Worm (Caenorhabditis elegans) whole organism, L3 larva: Measurements from ENCODE around the gene Y40B10B.1.

ENCODE experiments used
- R02D3.7 ChIP-seq: fragments of 150-350 bp; optimal IDR thresholded peaks from 2 replicates; lab custom pipeline; 2014; ENCODE audit warnings: missing biosample characterization, missing genetic modification characterization
- ZK546.5 ChIP-seq: sonication (generic microtip); optimal IDR thresholded peaks from 2 replicates; lab custom pipeline; 2017; ENCODE audit warnings: missing biosample characterization, missing genetic modification characterization
- aly-2 ChIP-seq: fragments of 150-350 bp; optimal IDR thresholded peaks from 2 replicates; lab custom pipeline; 2014; ENCODE audit warnings: missing biosample characterization, missing genetic modification characterization
- ceh-16 ChIP-seq: sonication (generic microtip); optimal IDR thresholded peaks from 2 replicates; lab custom pipeline; 2017; ENCODE audit warnings: missing biosample characterization, missing genetic modification characterization
- ceh-28 ChIP-seq: fragments of 150-350 bp; optimal IDR thresholded peaks from 2 replicates; lab custom pipeline; 2014; ENCODE audit warnings: missing biosample characterization, missing genetic modification reagents, missing genetic modification characterization
- daf-12 ChIP-seq: fragments of 150-350 bp; optimal IDR thresholded peaks from 2 replicates; lab custom pipeline; 2014; ENCODE audit warnings: missing biosample characterization, missing genetic modification reagents, missing genetic modification characterization
- egl-27 ChIP-seq: sonication (generic microtip); optimal IDR thresholded peaks from 4 replicates; lab custom pipeline; 2017; ENCODE audit warnings: missing biosample characterization, missing genetic modification reagents, missing genetic modification characterization
- egl-5 ChIP-seq: fragments of 150-350 bp; optimal IDR thresholded peaks from 2 replicates; lab custom pipeline; 2017; ENCODE audit warnings: missing biosample characterization, missing genetic modification reagents, missing genetic modification characterization, inconsistent platforms
- elt-1 ChIP-seq: fragments of 150-350 bp; optimal IDR thresholded peaks from 2 replicates; lab custom pipeline; 2014; ENCODE audit warnings: missing biosample characterization, missing genetic modification characterization
- elt-2 ChIP-seq: sonication (generic microtip); optimal IDR thresholded peaks from 2 replicates; lab custom pipeline; 2016; ENCODE audit warnings: missing genetic modification reagents, mild to moderate bottlenecking, missing genetic modification characterization, missing compliant biosample characterization
- eor-1 ChIP-seq, 2 experiments: fragments of 150-350 bp; optimal IDR thresholded peaks; 2 replicates each; lab custom pipeline; 2014 to 2018; ENCODE audit warnings: missing biosample characterization in 2 of 2, missing genetic modification characterization in 2 of 2
- fkh-2 ChIP-seq: fragments of 150-350 bp; optimal IDR thresholded peaks from 2 replicates; lab custom pipeline; 2014; ENCODE audit warnings: missing biosample characterization, missing genetic modification reagents, missing genetic modification characterization
- hmg-11 ChIP-seq: sonication (generic microtip); optimal IDR thresholded peaks from 2 replicates; lab custom pipeline; 2016; ENCODE audit warnings: missing genetic modification characterization, missing compliant biosample characterization
- lin-39 ChIP-seq: fragments of 150-350 bp; optimal IDR thresholded peaks from 2 replicates; lab custom pipeline; 2018; ENCODE audit warnings: missing biosample characterization, missing genetic modification reagents, missing genetic modification characterization
- mml-1 ChIP-seq: fragments of 150-350 bp; sonication (generic microtip); optimal IDR thresholded peaks from 3 replicates; lab custom pipeline; 2014; ENCODE audit warnings: missing biosample characterization, missing genetic modification characterization
- nhr-12 ChIP-seq: fragments of 150-350 bp; optimal IDR thresholded peaks from 2 replicates; lab custom pipeline; 2014; ENCODE audit warnings: missing biosample characterization, missing genetic modification characterization
- nhr-23 ChIP-seq: fragments of 150-350 bp; optimal IDR thresholded peaks from 2 replicates; lab custom pipeline; 2014; ENCODE audit warnings: missing biosample characterization, missing genetic modification reagents, missing genetic modification characterization
- nhr-43 ChIP-seq: sonication (generic microtip); optimal IDR thresholded peaks from 2 replicates; lab custom pipeline; 2016; ENCODE audit warnings: mild to moderate bottlenecking, missing genetic modification characterization, missing compliant biosample characterization; ENCODE audit not compliant: poor library complexity, severe bottlenecking
- nhr-67 ChIP-seq: fragments of 150-350 bp; optimal IDR thresholded peaks from 2 replicates; lab custom pipeline; 2014; ENCODE audit warnings: missing biosample characterization, missing genetic modification characterization
- nhr-76 ChIP-seq: fragments of 150-350 bp; sonication (generic microtip); optimal IDR thresholded peaks from 5 replicates; lab custom pipeline; 2014; ENCODE audit warnings: missing biosample characterization, missing genetic modification characterization
- pha-4 ChIP-seq: fragments of 150-350 bp; optimal IDR thresholded peaks from 2 replicates; lab custom pipeline; 2014; ENCODE audit warnings: missing biosample characterization, missing genetic modification reagents, missing genetic modification characterization
- pqm-1 ChIP-seq: fragments of 150-350 bp; optimal IDR thresholded peaks from 2 replicates; lab custom pipeline; 2017; ENCODE audit warnings: missing biosample characterization, missing genetic modification characterization, inconsistent platforms
- sea-2 ChIP-seq: fragments of 150-350 bp; sonication (generic microtip); optimal IDR thresholded peaks from 4 replicates; lab custom pipeline; 2014; ENCODE audit warnings: missing biosample characterization, missing genetic modification reagents, missing genetic modification characterization
- snpc-4 ChIP-seq: fragments of 150-350 bp; optimal IDR thresholded peaks from 2 replicates; lab custom pipeline; 2014; ENCODE audit warnings: missing biosample characterization, missing genetic modification characterization
- tbx-2 ChIP-seq: sonication (generic microtip); optimal IDR thresholded peaks from 2 replicates; lab custom pipeline; 2016; ENCODE audit warnings: mild to moderate bottlenecking, missing genetic modification characterization, missing compliant biosample characterization
- unc-39 ChIP-seq: sonication (generic microtip); optimal IDR thresholded peaks from 4 replicates; lab custom pipeline; 2017; ENCODE audit warnings: missing biosample characterization, missing genetic modification characterization
- unc-62 ChIP-seq: fragments of 150-350 bp; sonication (generic microtip); optimal IDR thresholded peaks from 4 replicates; lab custom pipeline; 2014; ENCODE audit warnings: missing biosample characterization, missing genetic modification reagents, missing genetic modification characterization
- zag-1 ChIP-seq: fragments of 150-350 bp; optimal IDR thresholded peaks from 2 replicates; lab custom pipeline; 2014; ENCODE audit warnings: missing biosample characterization, missing genetic modification characterization
- ztf-11 ChIP-seq: fragments of 150-350 bp; optimal IDR thresholded peaks from 2 replicates; lab custom pipeline; 2014; ENCODE audit warnings: missing biosample characterization, missing genetic modification characterization
- ztf-4 ChIP-seq: fragments of 150-350 bp; optimal IDR thresholded peaks from 2 replicates; lab custom pipeline; 2014; ENCODE audit warnings: missing biosample characterization, missing genetic modification characterization

The Y40B10B.1 gene

ce11 chrV:1986954-1987353, 25.6 kb upstream of the Y40B10B.1 start, which contains the start of gene T08B1.1:
T08B1.1 (minus strand) TSS chrV:1987045.
- TF ChIP-seq R02D3.7 (tag; lab: Kevin White, UChicago) (no peak), elt-2 (tag; lab: Kevin White, UChicago) (peak; percentile 88), pqm-1 (tag; lab: Kevin White, UChicago) (peak; percentile 74)

ce11 chrV:1978968-1979367, 17.6 kb upstream of the Y40B10B.1 start, which contains the start of gene T08B1.4:
T08B1.4 (plus strand) TSS chrV:1979268.
- TF ChIP-seq mml-1 (tag; lab: Kevin White, UChicago) (no peak), eor-1 (tag; optimal IDR thresholded peaks at IDR 0.05; lab: Kevin White, UChicago) (no peak), pqm-1 (tag; lab: Kevin White, UChicago) (no peak), nhr-67 (tag; lab: Kevin White, UChicago) (no peak), nhr-23 (no peak), egl-5 (no peak), nhr-12 (no peak), unc-62 (GFP tag; lab: Kevin White, UChicago) (no peak), ZK546.5 (tag; lab: Kevin White, UChicago) (no peak), unc-39 (tag; lab: Kevin White, UChicago) (no peak), pha-4 (tag; lab: Kevin White, UChicago) (no peak), ceh-16 (tag; lab: Kevin White, UChicago) (no peak), elt-1 (tag; lab: Kevin White, UChicago) (no peak), ztf-4 (tag; lab: Kevin White, UChicago) (no peak)

DNA sequence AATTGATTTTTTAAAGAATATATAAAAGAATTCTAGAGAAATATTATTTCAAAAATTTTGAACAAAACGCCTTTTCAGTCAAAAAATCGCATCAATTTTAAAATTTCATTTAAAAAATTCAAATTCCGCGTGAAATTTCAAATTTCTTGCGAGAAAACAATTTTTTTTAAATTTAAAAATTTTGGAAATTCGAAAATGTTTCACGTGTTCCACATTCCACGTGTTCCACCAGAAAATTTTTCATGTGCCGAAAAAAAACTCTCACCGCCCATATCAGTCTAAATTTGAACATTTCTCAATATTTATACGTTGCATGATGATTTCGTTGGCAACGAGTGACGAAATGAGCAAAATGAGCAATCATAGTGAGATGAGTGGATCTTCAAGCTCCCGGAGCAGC, 13.7 kb upstream of the Y40B10B.1 start, which contains the start of gene fbxa-201:
Gene fbxa-201 (plus strand): TSS at position 301 of the 400 bp plus-strand sequence.
- TF ChIP-seq snpc-4 (tag; lab: Kevin White, UChicago) (no peak), ceh-28 (tag; lab: Kevin White, UChicago) (no peak), pha-4 (tag; lab: Kevin White, UChicago) (no peak), nhr-43 (no peak), egl-27 (tag; lab: Kevin White, UChicago) (no peak), ztf-11 (no peak), tbx-2 (tag; lab: Kevin White, UChicago) (no peak), elt-2 (tag; lab: Kevin White, UChicago) (no peak)

- no peak for TF ChIP-seq lin-39 (tag; lab: Kevin White, UChicago)
- TF ChIP-seq unc-39 (tag; lab: Kevin White, UChicago) = no peak
These were observed 8.3 kb upstream of the Y40B10B.1 start for ce11 chrV:1969690-1970089.

DNA sequence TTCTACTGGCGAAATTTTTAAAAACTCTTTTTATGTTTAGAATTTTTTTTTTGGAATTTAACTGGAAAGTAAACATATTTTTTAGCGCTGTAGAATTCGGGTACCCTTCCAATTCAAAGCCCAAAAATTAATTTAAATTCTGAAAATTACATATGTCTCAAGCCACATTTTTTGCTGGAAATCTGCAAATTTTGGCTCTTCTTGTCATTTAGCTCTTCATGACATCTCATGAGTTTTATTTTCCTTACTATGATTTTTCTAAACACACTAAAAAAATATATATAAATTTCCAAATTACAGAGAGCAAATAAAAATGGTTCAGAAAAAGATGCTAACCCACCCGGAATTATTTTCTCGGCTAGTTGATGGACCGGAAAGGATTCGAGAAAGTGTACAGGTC, 7.9 kb upstream of the Y40B10B.1 start, which contains the start of gene acs-3:
Gene acs-3 (plus strand): TSS at position 301 of the 400 bp plus-strand sequence.
- no peak for TF ChIP-seq tbx-2 (tag; lab: Kevin White, UChicago)
- TF ChIP-seq nhr-67 (tag; lab: Kevin White, UChicago) = no peak
- TF ChIP-seq elt-2 (tag; lab: Kevin White, UChicago) = no peak
- no peak for TF ChIP-seq ceh-28 (tag; lab: Kevin White, UChicago)
- no peak for TF ChIP-seq unc-39 (tag; lab: Kevin White, UChicago)
- no peak for TF ChIP-seq hmg-11 (tag; lab: Kevin White, UChicago)
- TF ChIP-seq ZK546.5 (tag; lab: Kevin White, UChicago) = no peak
- TF ChIP-seq R02D3.7 (tag; lab: Kevin White, UChicago) = no peak

- no peak for TF ChIP-seq zag-1 (tag; lab: Kevin White, UChicago)
- TF ChIP-seq fkh-2 (tag; lab: Kevin White, UChicago) = no peak
- TF ChIP-seq ztf-4 (tag; lab: Kevin White, UChicago) = no peak
- TF ChIP-seq hmg-11 (tag; lab: Kevin White, UChicago) = no peak
- TF ChIP-seq egl-5 = no peak
- no peak for TF ChIP-seq daf-12 (tag; lab: Kevin White, UChicago)
- TF ChIP-seq aly-2 = no peak
- TF ChIP-seq unc-62 (GFP tag; lab: Kevin White, UChicago) = no peak
- no peak for TF ChIP-seq elt-2 (tag; lab: Kevin White, UChicago)
- TF ChIP-seq nhr-76 (tag; lab: Kevin White, UChicago) = no peak
- no peak for TF ChIP-seq sea-2 (GFP tag; lab: Kevin White, UChicago)
- TF ChIP-seq, all 47 proteins: peak for 0
These were observed 7.5 kb upstream of the Y40B10B.1 start for ce11 chrV:1968809-1969208.
